Fruit fly (Drosophila melanogaster): ENCODE measurements around the gene CG32756.

The CG32756 gene

dm6 chrX:5895821-5896550 lies 49.5 kb upstream of the CG32756 start (continued):
- TF ChIP-seq CG13424 (tag; optimal IDR thresholded peaks at IDR 0.05) (peak; percentile 82), run (tag; optimal IDR thresholded peaks at IDR 0.05) (peak; percentile 70), ranshi (GFP tag; IDR thresholded peaks at IDR 0.05) (peak; percentile 90), HLHmδ (GFP tag; optimal IDR thresholded peaks at IDR 0.05) (no peak), crp (GFP tag; optimal IDR thresholded peaks at IDR 0.05) (peak in 1 of 2 experiments; percentile 44), CG4328 (GFP tag; optimal IDR thresholded peaks at IDR 0.05) (peak; percentile 27), TFAM (GFP tag; optimal IDR thresholded peaks at IDR 0.05) (peak; percentile 64), CG12769 (tag; optimal IDR thresholded peaks at IDR 0.05) (peak; percentile 92), CG2712 (tag; optimal IDR thresholded peaks at IDR 0.05) (peak; percentile 92), Dip3 (GFP tag; optimal IDR thresholded peaks at IDR 0.05) (peak; percentile 70), dmrt11E (tag; optimal IDR thresholded peaks at IDR 0.05) (peak; percentile 83), Dll (GFP tag; IDR thresholded peaks at IDR 0.05; ENCODE audit: partially characterized antibody) (no peak), CG5245 (GFP tag; optimal IDR thresholded peaks at IDR 0.05) (peak; percentile 94), ewg (GFP tag; optimal IDR thresholded peaks at IDR 0.05) (peak; percentile 88), Rx (GFP tag; IDR thresholded peaks at IDR 0.05) (peak; percentile 92), CG17829 (tag; optimal IDR thresholded peaks at IDR 0.05) (peak; percentile 91), her (GFP tag; optimal IDR thresholded peaks at IDR 0.05) (peak; percentile 76), CoRest (tag; optimal IDR thresholded peaks at IDR 0.05) (peak; percentile 81), Optix (GFP tag; IDR thresholded peaks at IDR 0.05) (peak; percentile 95), CG17912 (GFP tag; optimal IDR thresholded peaks at IDR 0.05) (no peak), vfl (GFP tag; optimal IDR thresholded peaks at IDR 0.05) (peak; percentile 42), tgo (GFP tag; IDR thresholded peaks at IDR 0.05) (peak; percentile 88), CG16863 (GFP tag; optimal IDR thresholded peaks at IDR 0.05) (peak; percentile 92), CG14050 (GFP tag; IDR thresholded peaks at IDR 0.05) (peak; percentile 77), dimm (GFP tag; IDR thresholded peaks at IDR 0.05) (peak; percentile 89), HLH4C (GFP tag; IDR thresholded peaks at IDR 0.05; ENCODE audit: partially characterized antibody) (no peak), psq (GFP tag; optimal IDR thresholded peaks at IDR 0.05) (peak; percentile 30), tna (GFP tag; IDR thresholded peaks at IDR 0.05; ENCODE audit: partially characterized antibody) (no peak), ind (GFP tag; optimal IDR thresholded peaks at IDR 0.05) (peak; percentile 90), fu2 (GFP tag; optimal IDR thresholded peaks at IDR 0.05) (peak; percentile 68), CG31388 (GFP tag; optimal IDR thresholded peaks at IDR 0.05) (peak; percentile 74), CG6683 (GFP tag; optimal IDR thresholded peaks at IDR 0.05) (peak; percentile 57), CG7928 (GFP tag; optimal IDR thresholded peaks at IDR 0.05) (peak; percentile 57), rib (GFP tag; IDR thresholded peaks at IDR 0.05) (peak; percentile 45; the same call in 1 of the 2 replicates), GATAe (GFP tag; conservative IDR thresholded peaks at IDR 0.05) (no peak), B-H2 (GFP tag; optimal IDR thresholded peaks at IDR 0.05) (no peak), tio (GFP tag; optimal IDR thresholded peaks at IDR 0.05) (peak; percentile 81), CG3838 (GFP tag; optimal IDR thresholded peaks at IDR 0.05) (peak; percentile 44), crol (GFP tag; IDR thresholded peaks at IDR 0.05) (peak; percentile 80), cas (GFP tag; IDR thresholded peaks at IDR 0.05) (peak; percentile 53; the same call in 1 of the 2 replicates), fd96Cb (tag; optimal IDR thresholded peaks at IDR 0.05) (peak; percentile 92), Stat92E (GFP tag; optimal IDR thresholded peaks at IDR 0.05) (peak in 1 of 3 experiments; percentile 59), CG15479 (GFP tag; optimal IDR thresholded peaks at IDR 0.05) (no peak), Xbp1 (GFP tag; optimal IDR thresholded peaks at IDR 0.05) (peak; percentile 91), CG13123 (GFP tag; optimal IDR thresholded peaks at IDR 0.05) (peak; percentile 83), CG10321 (GFP tag; IDR thresholded peaks at IDR 0.05) (peak; percentile 72), CG6813 (GFP tag; optimal IDR thresholded peaks at IDR 0.05) (peak; percentile 89), CG2116 (GFP tag; optimal IDR thresholded peaks at IDR 0.05) (peak; percentile 28), emc (GFP tag; optimal IDR thresholded peaks at IDR 0.05) (peak; percentile 50)
